Worm (Caenorhabditis elegans) whole organism, L1 larva: ENCODE results near the gene Y73B6BL.22.

ENCODE experiments used
- nhr-20 ChIP-seq: sonication (generic microtip); optimal IDR thresholded peaks from 2 replicates; lab custom pipeline; 2016; ENCODE audit warnings: mild to moderate bottlenecking, missing genetic modification characterization, missing compliant biosample characterization
- sup-37 ChIP-seq: fragments of 200-800 bp; sonication (Bioruptor generic); optimal IDR thresholded peaks from 2 replicates; lab custom pipeline; 2018; ENCODE audit warnings: mild to moderate bottlenecking, missing genetic modification characterization, missing compliant biosample characterization
- unc-62 ChIP-seq: fragments of 150-350 bp; optimal IDR thresholded peaks from 2 replicates; lab custom pipeline; 2014; ENCODE audit warnings: missing biosample characterization, missing genetic modification reagents, missing genetic modification characterization
- unc-86 ChIP-seq: sonication (generic microtip); optimal IDR thresholded peaks from 2 replicates; lab custom pipeline; 2016; ENCODE audit warnings: missing genetic modification characterization, missing compliant biosample characterization

DNA sequence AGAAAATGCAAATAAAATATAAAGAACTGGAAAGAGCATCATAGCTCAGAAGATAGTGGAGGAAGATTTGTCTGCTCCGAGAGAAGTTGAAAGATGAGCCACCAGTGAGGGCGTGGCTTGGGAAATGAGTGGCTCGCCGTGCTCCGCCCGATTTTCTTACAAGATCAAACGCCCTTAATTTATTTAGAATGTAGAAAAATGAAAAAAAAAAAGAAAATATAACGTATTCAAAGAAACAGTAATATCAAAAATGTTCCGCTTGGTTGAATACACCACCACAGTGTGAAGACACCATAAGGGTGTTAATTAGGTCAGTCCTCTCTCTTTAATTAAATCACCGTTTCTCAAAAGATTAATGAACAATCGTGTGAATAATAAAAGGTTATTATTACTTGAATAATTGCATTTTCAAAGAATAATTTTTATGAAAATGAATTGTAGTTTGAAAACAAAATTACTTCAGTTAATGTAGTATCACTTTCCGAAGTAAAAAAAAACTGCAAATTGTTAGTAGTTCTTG is 14.0 kb downstream of the Y73B6BL.22 start, which contains the start of gene sfrp-1:
- TF ChIP-seq sup-37 (GFP tag; lab: Kevin White, UChicago) (no peak), unc-62 (GFP tag; lab: Kevin White, UChicago) (no peak), unc-86 (tag; lab: Kevin White, UChicago) (no peak), nhr-20 (tag; lab: Kevin White, UChicago) (no peak)
